Worm (Caenorhabditis elegans): Measurements from ENCODE around the gene Y110A2AL.2.
A peak's percentile ranks its signal among the peaks of the same experiment; 100 is the strongest.

- peak; percentile 94 for TF ChIP-seq dve-1 (tag; optimal IDR thresholded peaks at IDR 0.05)
- no peak for TF ChIP-seq pat-9 (tag; optimal IDR thresholded peaks at IDR 0.05)
- no peak for TF ChIP-seq ama-1 (optimal IDR thresholded peaks at IDR 0.05)
- TF ChIP-seq pag-3 (tag; optimal IDR thresholded peaks at IDR 0.05; ENCODE audit: borderline replicate concordance) = no peak
- no peak for TF ChIP-seq nfya-1 (tag; optimal IDR thresholded peaks at IDR 0.05)
These were observed 21.2 kb upstream of the Y110A2AL.2 start for ce11 chrII:2846552-2846951.

All from whole organism, late embryonic.